Fruit fly (Drosophila melanogaster) whole organism, embryonic: ENCODE measurements around the gene CG1983.
A peak's percentile ranks its signal among the peaks of the same experiment; 100 is the strongest.

ENCODE experiments used
- ATbp ChIP-seq: fragments of 200-800 bp; sonication (Bioruptor generic); optimal IDR thresholded peaks from 2 replicates; lab custom pipeline; 2017; ENCODE audit warnings: missing biosample characterization, mild to moderate bottlenecking, missing genetic modification characterization, missing genetic modification reagents
- CG10209 ChIP-seq: fragments of 200-800 bp; sonication (Bioruptor generic); optimal IDR thresholded peaks from 3 replicates; lab custom pipeline; 2017; ENCODE audit warnings: missing biosample characterization, mild to moderate bottlenecking, missing genetic modification characterization, missing genetic modification reagents
- CG10321 ChIP-seq: fragments of 200-800 bp; sonication (Bioruptor generic); IDR thresholded peaks from 2 replicates; pipeline ENCODE4 v1.3.6; 2022; ENCODE audit warnings: missing biosample characterization, missing genetic modification characterization
- CG11093 ChIP-seq: fragments of 200-800 bp; sonication (Bioruptor generic); IDR thresholded peaks from 3 replicates; pipeline ENCODE4 v1.3.6; 2022; ENCODE audit warnings: missing biosample characterization, missing genetic modification characterization
- CG12071 ChIP-seq: fragments of 200-800 bp; sonication (Bioruptor generic); optimal IDR thresholded peaks from 3 replicates; lab custom pipeline; 2018; ENCODE audit warnings: missing biosample characterization, mild to moderate bottlenecking, missing genetic modification characterization
- CG12299 ChIP-seq: fragments of 200-800 bp; sonication (Bioruptor generic); optimal IDR thresholded peaks from 2 replicates; lab custom pipeline; 2018; ENCODE audit warnings: missing biosample characterization, mild to moderate bottlenecking, missing genetic modification characterization
- CG14014 ChIP-seq: fragments of 200-800 bp; sonication (Bioruptor generic); IDR thresholded peaks from 2 replicates; pipeline ENCODE4 v1.3.6; 2022; ENCODE audit warnings: missing biosample characterization, missing genetic modification characterization
- CG14667 ChIP-seq: fragments of 200-800 bp; sonication (Bioruptor generic); IDR thresholded peaks from 2 replicates; pipeline ENCODE4 v1.3.6; 2022; ENCODE audit warnings: missing biosample characterization, missing genetic modification characterization
- CG16815 ChIP-seq: fragments of 200-800 bp; sonication (Bioruptor generic); optimal IDR thresholded peaks from 3 replicates; lab custom pipeline; 2017; ENCODE audit warnings: missing biosample characterization, mild to moderate bottlenecking, missing genetic modification characterization
- CG16863 ChIP-seq: fragments of 200-800 bp; sonication (Bioruptor generic); optimal IDR thresholded peaks from 3 replicates; lab custom pipeline; 2016; ENCODE audit warnings: missing biosample characterization, missing genetic modification characterization
- CG18476 ChIP-seq: fragments of 200-800 bp; sonication (Bioruptor generic); optimal IDR thresholded peaks from 2 replicates; lab custom pipeline; 2016; ENCODE audit warnings: missing biosample characterization, mild to moderate bottlenecking, missing genetic modification characterization
- CG2129 ChIP-seq: fragments of 200-800 bp; sonication (Bioruptor generic); IDR thresholded peaks from 2 replicates; pipeline ENCODE4 v1.3.6; 2022; ENCODE audit warnings: missing biosample characterization, missing genetic modification characterization; ENCODE audit not compliant: partially characterized antibody
- CG30431 ChIP-seq: fragments of 200-800 bp; sonication (Bioruptor generic); optimal IDR thresholded peaks from 2 replicates; lab custom pipeline; 2017; ENCODE audit warnings: missing biosample characterization, missing genetic modification characterization
- CG3065 ChIP-seq: fragments of 200-800 bp; sonication (Bioruptor generic); optimal IDR thresholded peaks from 2 replicates; lab custom pipeline; 2016; ENCODE audit warnings: missing biosample characterization, missing genetic modification characterization
- CG32767 ChIP-seq: fragments of 200-800 bp; sonication (Bioruptor generic); IDR thresholded peaks from 2 replicates; pipeline ENCODE4 v1.3.6; 2022; ENCODE audit warnings: missing biosample characterization, missing genetic modification characterization
- CG3407 ChIP-seq: fragments of 200-800 bp; sonication (Bioruptor generic); optimal IDR thresholded peaks from 2 replicates; lab custom pipeline; 2018; ENCODE audit warnings: missing biosample characterization, mild to moderate bottlenecking, missing genetic modification characterization
- CG34422 ChIP-seq: fragments of 200-800 bp; sonication (Bioruptor generic); IDR thresholded peaks from 3 replicates; pipeline ENCODE4 v1.3.6; 2022; ENCODE audit warnings: missing biosample characterization, missing genetic modification characterization
- CG4328 ChIP-seq: fragments of 200-800 bp; sonication (Bioruptor generic); optimal IDR thresholded peaks from 3 replicates; lab custom pipeline; 2017; ENCODE audit warnings: missing biosample characterization, missing genetic modification reagents, missing genetic modification characterization
- CG4617 ChIP-seq: fragments of 200-800 bp; sonication (Bioruptor generic); optimal IDR thresholded peaks from 3 replicates; lab custom pipeline; 2016; ENCODE audit warnings: missing biosample characterization, missing genetic modification characterization, borderline replicate concordance
- CG4820 ChIP-seq: fragments of 200-800 bp; sonication (Bioruptor generic); optimal IDR thresholded peaks from 3 replicates; lab custom pipeline; 2016; ENCODE audit warnings: missing biosample characterization, missing genetic modification characterization
- CG5245 ChIP-seq: fragments of 200-800 bp; sonication (Bioruptor generic); optimal IDR thresholded peaks from 3 replicates; lab custom pipeline; 2016; ENCODE audit warnings: missing biosample characterization, missing genetic modification characterization
- CG7556 ChIP-seq: fragments of 200-800 bp; sonication (Bioruptor generic); optimal IDR thresholded peaks from 2 replicates; lab custom pipeline; 2017; ENCODE audit warnings: missing biosample characterization, mild to moderate bottlenecking, missing genetic modification characterization
- CG8290 ChIP-seq, 3 experiments: fragments of 200-800 bp; sonication (Bioruptor generic); optimal IDR thresholded peaks; 2 replicates each; lab custom pipeline; 2016 to 2019; ENCODE audit warnings: missing biosample characterization in 3 of 3, missing genetic modification characterization in 3 of 3, mild to moderate bottlenecking in 2 of 3, moderate library complexity in 1 of 3
- CG9215 ChIP-seq: fragments of 200-800 bp; sonication (Bioruptor generic); IDR thresholded peaks from 2 replicates; pipeline ENCODE4 v1.3.6; 2022; ENCODE audit warnings: missing biosample characterization, missing genetic modification characterization
- Chrac-16 ChIP-seq: fragments of 200-800 bp; sonication (Bioruptor generic); optimal IDR thresholded peaks from 3 replicates; lab custom pipeline; 2016; ENCODE audit warnings: missing biosample characterization, missing genetic modification characterization
- D19B ChIP-seq: fragments of 200-800 bp; sonication (Bioruptor generic); optimal IDR thresholded peaks from 2 replicates; lab custom pipeline; 2017; ENCODE audit warnings: missing biosample characterization, mild to moderate bottlenecking, missing genetic modification characterization
- Doc2 ChIP-seq: fragments of 200-800 bp; sonication (Bioruptor generic); IDR thresholded peaks from 2 replicates; pipeline ENCODE4 v1.3.6; 2022; ENCODE audit warnings: missing biosample characterization, missing genetic modification characterization
- Eip74EF ChIP-seq, 2 experiments: fragments of 200-800 bp in 1 of 2; fragments of >200 bp in 1 of 2; sonication (Bioruptor generic) in 1 of 2; optimal IDR thresholded peaks; 2 replicates each; lab custom pipeline; 2017 to 2019; ENCODE audit warnings: missing biosample characterization in 2 of 2, missing genetic modification characterization in 2 of 2, mild to moderate bottlenecking in 1 of 2, moderate library complexity in 1 of 2
- HLH3B ChIP-seq: fragments of 200-800 bp; sonication (Bioruptor generic); IDR thresholded peaks from 2 replicates; pipeline ENCODE4 v1.3.6; 2022; ENCODE audit warnings: missing biosample characterization, missing genetic modification characterization
- HmgD ChIP-seq: fragments of 200-800 bp; sonication (Bioruptor generic); optimal IDR thresholded peaks from 3 replicates; lab custom pipeline; 2016; ENCODE audit warnings: missing biosample characterization, missing genetic modification characterization
- Lim3 ChIP-seq: fragments of 200-800 bp; sonication (Bioruptor generic); IDR thresholded peaks from 2 replicates; pipeline ENCODE4 v1.3.6; 2022; ENCODE audit warnings: missing biosample characterization, missing genetic modification characterization
- Mrtf ChIP-seq: fragments of 200-800 bp; sonication (Bioruptor generic); IDR thresholded peaks from 3 replicates; pipeline ENCODE4 v1.3.6; 2022; ENCODE audit warnings: missing biosample characterization, missing genetic modification characterization
- Optix ChIP-seq: fragments of 200-800 bp; sonication (Bioruptor generic); IDR thresholded peaks from 3 replicates; pipeline ENCODE4 v1.3.6; 2022; ENCODE audit warnings: missing biosample characterization, missing genetic modification characterization
- Ravus ChIP-seq: fragments of 200-800 bp; sonication (Bioruptor generic); IDR thresholded peaks from 2 replicates; pipeline ENCODE4 v1.3.6; 2022; ENCODE audit warnings: missing biosample characterization, missing genetic modification characterization
- Sry-β ChIP-seq: fragments of 200-800 bp; sonication (Bioruptor generic); optimal IDR thresholded peaks from 2 replicates; lab custom pipeline; 2018; ENCODE audit warnings: missing biosample characterization, mild to moderate bottlenecking, missing genetic modification characterization, moderate library complexity
- Sry-δ ChIP-seq: fragments of 200-800 bp; sonication (Bioruptor generic); optimal IDR thresholded peaks from 2 replicates; lab custom pipeline; 2016; ENCODE audit warnings: missing biosample characterization, missing genetic modification characterization
- caup ChIP-seq: fragments of 200-800 bp; sonication (Bioruptor generic); optimal IDR thresholded peaks from 3 replicates; lab custom pipeline; 2017; ENCODE audit warnings: missing biosample characterization, mild to moderate bottlenecking, missing genetic modification characterization, moderate library complexity; ENCODE audit not compliant: severe bottlenecking
- cg ChIP-seq: fragments of 200-800 bp; sonication (Bioruptor generic); optimal IDR thresholded peaks from 3 replicates; lab custom pipeline; 2019; ENCODE audit warnings: missing biosample characterization, mild to moderate bottlenecking, missing genetic modification characterization, moderate library complexity
- chinmo ChIP-seq: fragments of 200-800 bp; sonication (Bioruptor generic); IDR thresholded peaks from 4 replicates; pipeline ENCODE4 v1.3.6; 2022; ENCODE audit warnings: missing biosample characterization, missing genetic modification characterization; ENCODE audit not compliant: partially characterized antibody
- danr ChIP-seq: fragments of 200-800 bp; sonication (Bioruptor generic); IDR thresholded peaks from 2 replicates; pipeline ENCODE4 v1.3.6; 2022; ENCODE audit warnings: missing biosample characterization, missing genetic modification characterization
- fu2 ChIP-seq: fragments of 200-800 bp; sonication (Bioruptor generic); optimal IDR thresholded peaks from 2 replicates; lab custom pipeline; 2016; ENCODE audit warnings: missing biosample characterization, missing genetic modification characterization
- gcm2 ChIP-seq: fragments of 200-800 bp; sonication (Bioruptor generic); optimal IDR thresholded peaks from 2 replicates; lab custom pipeline; 2016; ENCODE audit warnings: missing biosample characterization, missing genetic modification characterization
- gro ChIP-seq: fragments of 200-800 bp; sonication (Bioruptor generic); optimal IDR thresholded peaks from 2 replicates; lab custom pipeline; 2016; ENCODE audit warnings: missing biosample characterization, missing genetic modification characterization
- ham ChIP-seq: fragments of 200-800 bp; sonication (Bioruptor generic); IDR thresholded peaks from 2 replicates; pipeline ENCODE4 v1.3.6; 2022; ENCODE audit warnings: missing biosample characterization, missing genetic modification characterization
- hkb ChIP-seq, 2 experiments: fragments of 200-800 bp in 1 of 2; fragments of >200 bp in 1 of 2; sonication (Bioruptor generic) in 1 of 2; IDR thresholded peaks in 1 of 2; optimal IDR thresholded peaks in 1 of 2; 2 replicates each; pipeline versions ENCODE4 v1.3.6 to Lab custom; 2017 to 2022; ENCODE audit warnings: missing biosample characterization in 1 of 2, missing genetic modification characterization in 1 of 2
- lab ChIP-seq: fragments of 200-800 bp; sonication (Bioruptor generic); optimal IDR thresholded peaks from 3 replicates; lab custom pipeline; 2017; ENCODE audit warnings: missing biosample characterization, missing genetic modification characterization, mild to moderate bottlenecking, moderate library complexity, missing genetic modification reagents
- sisA ChIP-seq: fragments of 200-800 bp; sonication (Bioruptor generic); IDR thresholded peaks from 2 replicates; pipeline ENCODE4 v1.3.6; 2022; ENCODE audit warnings: missing biosample characterization, missing genetic modification characterization
- so ChIP-seq: fragments of 200-800 bp; sonication (Bioruptor generic); IDR thresholded peaks from 3 replicates; pipeline ENCODE4 v1.3.6; 2022; ENCODE audit warnings: missing biosample characterization, missing genetic modification characterization
- ssp ChIP-seq: fragments of 200-800 bp; sonication (Bioruptor generic); IDR thresholded peaks from 2 replicates; pipeline ENCODE4 v1.3.6; 2022; ENCODE audit warnings: missing biosample characterization, missing genetic modification characterization
- sug ChIP-seq: fragments of 200-800 bp; optimal IDR thresholded peaks from 2 replicates; lab custom pipeline; 2019; ENCODE audit warnings: missing biosample characterization, mild to moderate bottlenecking, missing genetic modification characterization, moderate library complexity
- wor ChIP-seq: fragments of 200-800 bp; sonication (Bioruptor generic); IDR thresholded peaks from 2 replicates; pipeline ENCODE4 v1.3.6; 2022; ENCODE audit warnings: missing biosample characterization, missing genetic modification characterization

The CG1983 gene

dm6 chr3R:30193826-30194225, 16.3 kb upstream of the CG1983 start (continued):
- no peak for TF ChIP-seq gro (GFP tag; lab: Kevin White, UChicago)
- TF ChIP-seq CG12071 (GFP tag; lab: Kevin White, UChicago): peak; percentile 36
- TF ChIP-seq Lim3 (GFP tag; lab: Robert Waterston, UW): no peak
- no peak for TF ChIP-seq fu2 (GFP tag; lab: Kevin White, UChicago)
- no peak for TF ChIP-seq cg
- no peak for TF ChIP-seq HmgD
- no peak for TF ChIP-seq Mrtf (GFP tag; lab: Robert Waterston, UW)
- no peak for TF ChIP-seq Sry-β (GFP tag; lab: Kevin White, UChicago)
- no peak for TF ChIP-seq CG3407 (GFP tag; lab: Kevin White, UChicago)
- no peak for TF ChIP-seq D19B
- TF ChIP-seq CG10321: no peak
- TF ChIP-seq CG5245 (GFP tag; lab: Kevin White, UChicago): no peak
- no peak for TF ChIP-seq CG8290 (GFP tag; optimal IDR thresholded peaks at IDR 0.05; lab: Kevin White, UChicago)
- peak in 1 of 2 experiments; percentile 50 for TF ChIP-seq CG8290 (tag; optimal IDR thresholded peaks at IDR 0.05; lab: Kevin White, UChicago)
- peak; percentile 31 for TF ChIP-seq lab
- TF ChIP-seq ssp (GFP tag; lab: Robert Waterston, UW): no peak
- no peak for TF ChIP-seq hkb (optimal IDR thresholded peaks at IDR 0.05; lab: Kevin White, UChicago)
- no peak for TF ChIP-seq hkb (GFP tag; IDR thresholded peaks at IDR 0.05; lab: Robert Waterston, UW)
- TF ChIP-seq CG7556 (GFP tag; lab: Kevin White, UChicago): no peak
- TF ChIP-seq caup (GFP tag; lab: Kevin White, UChicago): peak; percentile 6
- TF ChIP-seq so: no peak
- no peak for TF ChIP-seq CG2129
- TF ChIP-seq CG14014 (GFP tag; lab: Robert Waterston, UW): peak; percentile 22; the same call in 1 of the 2 replicates
- no peak for TF ChIP-seq danr (GFP tag; lab: Robert Waterston, UW)
- TF ChIP-seq chinmo (GFP tag; lab: Robert Waterston, UW): no peak
- no peak for TF ChIP-seq gcm2 (GFP tag; lab: Kevin White, UChicago)
- TF ChIP-seq CG32767 (GFP tag; lab: Robert Waterston, UW): peak; percentile 13; the same call in 1 of the 2 replicates
- no peak for TF ChIP-seq CG4820
- no peak for TF ChIP-seq CG16815 (GFP tag; lab: Kevin White, UChicago)
- TF ChIP-seq ATbp (GFP tag; lab: Kevin White, UChicago): peak; percentile 38
- TF ChIP-seq wor (GFP tag; lab: Robert Waterston, UW): no peak
- TF ChIP-seq Optix (GFP tag; lab: Robert Waterston, UW): no peak

dm6 chr3R:30191462-30191874, 14.0 kb upstream of the CG1983 start:
- TF ChIP-seq CG12299 (tag; lab: Kevin White, UChicago): no peak
- TF ChIP-seq CG34422 (GFP tag; lab: Robert Waterston, UW): no peak
- TF ChIP-seq Sry-δ (GFP tag; lab: Kevin White, UChicago): no peak
- TF ChIP-seq CG3065: no peak
- TF ChIP-seq hkb (optimal IDR thresholded peaks at IDR 0.05; lab: Kevin White, UChicago): no peak
- TF ChIP-seq hkb (GFP tag; IDR thresholded peaks at IDR 0.05; lab: Robert Waterston, UW): no peak
- no peak for TF ChIP-seq CG14667 (GFP tag; lab: Robert Waterston, UW)
- peak; percentile 32 for TF ChIP-seq Chrac-16 (GFP tag; lab: Kevin White, UChicago)
- TF ChIP-seq Eip74EF (GFP tag; optimal IDR thresholded peaks at IDR 0.05; lab: Kevin White, UChicago): peak in 1 of 2 experiments; percentile 22
- peak; percentile 23 for TF ChIP-seq CG30431 (GFP tag; lab: Kevin White, UChicago)
- no peak for TF ChIP-seq CG4328 (GFP tag; lab: Kevin White, UChicago)
- no peak for TF ChIP-seq CG11093 (GFP tag; lab: Robert Waterston, UW)
- no peak for TF ChIP-seq Ravus (GFP tag; lab: Robert Waterston, UW)
- TF ChIP-seq CG18476: no peak
- no peak for TF ChIP-seq sisA (GFP tag; lab: Robert Waterston, UW)
- no peak for TF ChIP-seq Doc2 (GFP tag; lab: Robert Waterston, UW)
- no peak for TF ChIP-seq CG4617
- TF ChIP-seq HLH3B (GFP tag; lab: Robert Waterston, UW): no peak
- peak; percentile 61 for TF ChIP-seq CG16863 (GFP tag; lab: Kevin White, UChicago)
- no peak for TF ChIP-seq ham (GFP tag; lab: Robert Waterston, UW)
- TF ChIP-seq sug (tag; lab: Kevin White, UChicago): no peak
- peak; percentile 23 for TF ChIP-seq CG10209 (GFP tag; lab: Kevin White, UChicago)
- TF ChIP-seq CG9215 (GFP tag; lab: Robert Waterston, UW): 0 out of 2 replicates have a peak, but pooled peaks have one; percentile 5
